Worm (Caenorhabditis elegans) whole organism, L1 larva: ENCODE measurements around the gene T28A8.5.

Source experiments
- hlh-4 ChIP-seq: sonication (generic microtip); optimal IDR thresholded peaks from 2 replicates; lab custom pipeline; 2016; ENCODE audit warnings: mild to moderate bottlenecking, missing genetic modification characterization, missing compliant biosample characterization
- sox-4 ChIP-seq: sonication (generic microtip); optimal IDR thresholded peaks from 2 replicates; lab custom pipeline; 2016; ENCODE audit warnings: missing genetic modification characterization, missing compliant biosample characterization
- ztf-4 ChIP-seq: fragments of 150-350 bp; optimal IDR thresholded peaks from 2 replicates; lab custom pipeline; 2014; ENCODE audit warnings: missing biosample characterization, missing genetic modification characterization

ce11 chrIII:13530017-13530416, 28.6 kb downstream of the T28A8.5 start:
- TF ChIP-seq hlh-4, result no peak
- TF ChIP-seq ztf-4 (tag; lab: Kevin White, UChicago), result no peak
- TF ChIP-seq sox-4, result no peak
